Fruit fly (Drosophila melanogaster) whole organism, embryonic: Measurements from ENCODE around the gene CG5644.
A peak's percentile ranks its signal among the peaks of the same experiment; 100 is the strongest.

Experiments used
- Antp ChIP-seq: fragments of 200-800 bp; sonication (Bioruptor generic); optimal IDR thresholded peaks from 3 replicates; lab custom pipeline; 2016; ENCODE audit warnings: missing biosample characterization, missing genetic modification characterization
- Asciz ChIP-seq: fragments of 200-800 bp; sonication (Bioruptor generic); optimal IDR thresholded peaks from 2 replicates; lab custom pipeline; 2017; ENCODE audit warnings: missing biosample characterization, mild to moderate bottlenecking, missing genetic modification characterization, missing genetic modification reagents
- CG11456 ChIP-seq: fragments of 200-800 bp; sonication (Bioruptor generic); IDR thresholded peaks from 3 replicates; pipeline ENCODE4 v1.3.6; 2022; ENCODE audit warnings: missing biosample characterization, missing genetic modification characterization
- CG11560 ChIP-seq: fragments of 200-800 bp; sonication (Bioruptor generic); IDR thresholded peaks from 3 replicates; pipeline ENCODE4 v1.3.6; 2022; ENCODE audit warnings: missing biosample characterization, missing genetic modification characterization
- CG12391 ChIP-seq: fragments of 200-800 bp; sonication (Bioruptor generic); optimal IDR thresholded peaks from 3 replicates; lab custom pipeline; 2018; ENCODE audit warnings: missing biosample characterization, mild to moderate bottlenecking, missing genetic modification characterization, moderate library complexity
- CG12942 ChIP-seq: fragments of 200-800 bp; sonication (Bioruptor generic); optimal IDR thresholded peaks from 3 replicates; lab custom pipeline; 2016; ENCODE audit warnings: missing biosample characterization, missing genetic modification characterization
- CG13296 ChIP-seq: fragments of 200-800 bp; sonication (Bioruptor generic); optimal IDR thresholded peaks from 3 replicates; lab custom pipeline; 2018; ENCODE audit warnings: missing biosample characterization, mild to moderate bottlenecking, missing genetic modification characterization
- CG13624 ChIP-seq: fragments of 200-800 bp; sonication (Bioruptor generic); optimal IDR thresholded peaks from 2 replicates; lab custom pipeline; 2016; ENCODE audit warnings: missing biosample characterization, missing genetic modification characterization
- CG15011 ChIP-seq: fragments of 200-800 bp; sonication (Bioruptor generic); optimal IDR thresholded peaks from 3 replicates; lab custom pipeline; 2018; ENCODE audit warnings: missing biosample characterization, mild to moderate bottlenecking, missing genetic modification characterization
- CG17568 ChIP-seq: fragments of 200-800 bp; sonication (Bioruptor generic); optimal IDR thresholded peaks from 2 replicates; lab custom pipeline; 2018; ENCODE audit warnings: missing biosample characterization, mild to moderate bottlenecking, missing genetic modification characterization, moderate library complexity
- CG17802 ChIP-seq: fragments of 200-800 bp; sonication (Bioruptor generic); optimal IDR thresholded peaks from 2 replicates; lab custom pipeline; 2018; ENCODE audit warnings: missing biosample characterization, mild to moderate bottlenecking, missing genetic modification characterization, moderate library complexity
- CG30431 ChIP-seq: fragments of 200-800 bp; sonication (Bioruptor generic); optimal IDR thresholded peaks from 2 replicates; lab custom pipeline; 2017; ENCODE audit warnings: missing biosample characterization, missing genetic modification characterization
- CG31388 ChIP-seq: fragments of 200-800 bp; sonication (Bioruptor generic); optimal IDR thresholded peaks from 2 replicates; lab custom pipeline; 2016; ENCODE audit warnings: missing biosample characterization, missing genetic modification characterization
- CG4707 ChIP-seq: fragments of 200-800 bp; sonication (Bioruptor generic); optimal IDR thresholded peaks from 2 replicates; lab custom pipeline; 2018; ENCODE audit warnings: missing biosample characterization, mild to moderate bottlenecking, missing genetic modification characterization, moderate library complexity
- CG4730 ChIP-seq: fragments of 200-800 bp; sonication (Bioruptor generic); IDR thresholded peaks from 2 replicates; pipeline ENCODE4 v1.3.6; 2022; ENCODE audit warnings: missing biosample characterization, missing genetic modification characterization
- CG6854 ChIP-seq: fragments of 200-800 bp; sonication (Bioruptor generic); optimal IDR thresholded peaks from 3 replicates; lab custom pipeline; 2017; ENCODE audit warnings: missing biosample characterization, mild to moderate bottlenecking, missing genetic modification characterization
- CG7271 ChIP-seq: fragments of 200-800 bp; sonication (Bioruptor generic); optimal IDR thresholded peaks from 2 replicates; lab custom pipeline; 2018; ENCODE audit warnings: missing biosample characterization, mild to moderate bottlenecking, missing genetic modification characterization, moderate library complexity
- CG7372 ChIP-seq: fragments of 200-800 bp; sonication (Bioruptor generic); IDR thresholded peaks from 2 replicates; pipeline ENCODE4 v1.3.6; 2022; ENCODE audit warnings: missing biosample characterization, missing genetic modification characterization
- CG7745 ChIP-seq: fragments of 200-800 bp; sonication (Bioruptor generic); optimal IDR thresholded peaks from 2 replicates; lab custom pipeline; 2018; ENCODE audit warnings: missing biosample characterization, mild to moderate bottlenecking, missing genetic modification characterization, moderate library complexity
- CG9609 ChIP-seq: fragments of 200-800 bp; sonication (Bioruptor generic); optimal IDR thresholded peaks from 3 replicates; lab custom pipeline; 2016; ENCODE audit warnings: missing biosample characterization, missing genetic modification characterization
- D19A ChIP-seq: fragments of 200-800 bp; optimal IDR thresholded peaks from 3 replicates; lab custom pipeline; 2019; ENCODE audit warnings: missing biosample characterization, mild to moderate bottlenecking, missing genetic modification characterization, moderate library complexity
- Dip2 ChIP-seq: fragments of 200-800 bp; sonication (Bioruptor generic); IDR thresholded peaks from 2 replicates; pipeline ENCODE4 v1.3.6; 2022; ENCODE audit warnings: missing biosample characterization, missing genetic modification characterization
- ERR ChIP-seq: fragments of 200-800 bp; sonication (Bioruptor generic); optimal IDR thresholded peaks from 2 replicates; lab custom pipeline; 2016; ENCODE audit warnings: missing biosample characterization, missing genetic modification characterization
- Hr78 ChIP-seq, 2 experiments: fragments of 200-800 bp in 1 of 2; fragments of >200 bp in 1 of 2; sonication (Bioruptor generic) in 1 of 2; optimal IDR thresholded peaks; 2 replicates each; lab custom pipeline; 2017 to 2019; ENCODE audit warnings: missing biosample characterization in 2 of 2, missing genetic modification characterization in 2 of 2, mild to moderate bottlenecking in 1 of 2, moderate library complexity in 1 of 2
- Kr ChIP-seq: fragments of 200-800 bp; sonication (Bioruptor generic); optimal IDR thresholded peaks from 2 replicates; lab custom pipeline; 2017; ENCODE audit warnings: missing biosample characterization, mild to moderate bottlenecking, missing genetic modification characterization
- Mes4 ChIP-seq: fragments of 200-800 bp; sonication (Bioruptor generic); optimal IDR thresholded peaks from 2 replicates; lab custom pipeline; 2016; ENCODE audit warnings: missing biosample characterization, missing genetic modification characterization
- NC2β ChIP-seq: fragments of 200-800 bp; sonication (Bioruptor generic); optimal IDR thresholded peaks from 2 replicates; lab custom pipeline; 2016; ENCODE audit warnings: missing biosample characterization, missing genetic modification characterization
- NK7.1 ChIP-seq: fragments of 200-800 bp; sonication (Bioruptor generic); optimal IDR thresholded peaks from 3 replicates; lab custom pipeline; 2016; ENCODE audit warnings: missing biosample characterization, missing genetic modification characterization
- Nf-YA ChIP-seq: fragments of 200-800 bp; sonication (Bioruptor generic); IDR thresholded peaks from 2 replicates; pipeline ENCODE4 v1.3.6; 2022; ENCODE audit warnings: missing biosample characterization, missing genetic modification characterization
- Pdp1 ChIP-seq, 2 experiments: fragments of 200-800 bp; sonication (Bioruptor generic); optimal IDR thresholded peaks; 3 replicates each; lab custom pipeline; 2016; ENCODE audit warnings: missing biosample characterization in 2 of 2, missing genetic modification characterization in 2 of 2, mild to moderate bottlenecking in 1 of 2, moderate library complexity in 1 of 2
- Sry-β ChIP-seq: fragments of 200-800 bp; sonication (Bioruptor generic); optimal IDR thresholded peaks from 2 replicates; lab custom pipeline; 2018; ENCODE audit warnings: missing biosample characterization, mild to moderate bottlenecking, missing genetic modification characterization, moderate library complexity
- TFAM ChIP-seq: fragments of 200-800 bp; sonication (Bioruptor generic); optimal IDR thresholded peaks from 2 replicates; lab custom pipeline; 2017; ENCODE audit warnings: missing biosample characterization, missing genetic modification characterization, inconsistent platforms
- az2 ChIP-seq: fragments of 200-800 bp; sonication (Bioruptor generic); optimal IDR thresholded peaks from 3 replicates; lab custom pipeline; 2016; ENCODE audit warnings: missing biosample characterization, missing genetic modification characterization
- cad ChIP-seq: fragments of >200 bp; optimal IDR thresholded peaks from 2 replicates; lab custom pipeline; 2017; ENCODE audit warnings: missing biosample characterization, missing genetic modification characterization
- dmrt11E ChIP-seq: fragments of 200-800 bp; sonication (Bioruptor generic); optimal IDR thresholded peaks from 3 replicates; lab custom pipeline; 2018; ENCODE audit warnings: missing biosample characterization, mild to moderate bottlenecking, missing genetic modification characterization, moderate library complexity
- dpn ChIP-seq, 2 experiments: fragments of 200-800 bp; sonication (Bioruptor generic); optimal IDR thresholded peaks; 3 replicates each; lab custom pipeline; 2016; ENCODE audit warnings: missing biosample characterization in 2 of 2, missing genetic modification characterization in 2 of 2
- hbn ChIP-seq: fragments of 200-800 bp; sonication (Bioruptor generic); IDR thresholded peaks from 2 replicates; pipeline ENCODE4 v1.3.6; 2022; ENCODE audit warnings: missing biosample characterization, missing genetic modification characterization; ENCODE audit not compliant: partially characterized antibody
- kay ChIP-seq: fragments of 200-800 bp; sonication (Bioruptor generic); optimal IDR thresholded peaks from 2 replicates; lab custom pipeline; 2016; ENCODE audit warnings: missing biosample characterization, missing genetic modification characterization
- mld ChIP-seq: fragments of 200-800 bp; sonication (Bioruptor generic); IDR thresholded peaks from 3 replicates; pipeline ENCODE4 v1.3.6; 2022; ENCODE audit warnings: missing biosample characterization, missing genetic modification characterization; ENCODE audit not compliant: partially characterized antibody
- onecut ChIP-seq: fragments of 200-800 bp; sonication (Bioruptor generic); IDR thresholded peaks from 2 replicates; pipeline ENCODE4 v1.3.6; 2022; ENCODE audit warnings: missing biosample characterization, missing genetic modification characterization
- otp ChIP-seq: fragments of 200-800 bp; sonication (Bioruptor generic); IDR thresholded peaks from 3 replicates; pipeline ENCODE4, ENCODE4 v1.3.6; 2022; ENCODE audit warnings: missing biosample characterization, missing genetic modification characterization
- pita ChIP-seq: fragments of 200-800 bp; sonication (Bioruptor generic); optimal IDR thresholded peaks from 2 replicates; lab custom pipeline; 2017; ENCODE audit warnings: missing biosample characterization, mild to moderate bottlenecking, missing genetic modification characterization
- sens-2 ChIP-seq: fragments of 200-800 bp; sonication (Bioruptor generic); IDR thresholded peaks from 2 replicates; pipeline ENCODE4 v1.3.6; 2022; ENCODE audit warnings: missing biosample characterization, missing genetic modification characterization
- sima ChIP-seq: fragments of 200-800 bp; sonication (Bioruptor generic); optimal IDR thresholded peaks from 2 replicates; lab custom pipeline; 2016; ENCODE audit warnings: missing biosample characterization, missing genetic modification characterization
- so ChIP-seq: fragments of 200-800 bp; sonication (Bioruptor generic); IDR thresholded peaks from 3 replicates; pipeline ENCODE4 v1.3.6; 2022; ENCODE audit warnings: missing biosample characterization, missing genetic modification characterization
- sqz ChIP-seq: fragments of 200-800 bp; sonication (Bioruptor generic); optimal IDR thresholded peaks from 3 replicates; lab custom pipeline; 2018; ENCODE audit warnings: missing biosample characterization, mild to moderate bottlenecking, missing genetic modification characterization
- sr ChIP-seq: fragments of 200-800 bp; sonication (Bioruptor generic); IDR thresholded peaks from 3 replicates; pipeline ENCODE4 v1.3.6; 2022; ENCODE audit warnings: missing biosample characterization, missing genetic modification characterization
- ssp ChIP-seq: fragments of 200-800 bp; sonication (Bioruptor generic); IDR thresholded peaks from 2 replicates; pipeline ENCODE4 v1.3.6; 2022; ENCODE audit warnings: missing biosample characterization, missing genetic modification characterization
- sug ChIP-seq: fragments of 200-800 bp; optimal IDR thresholded peaks from 2 replicates; lab custom pipeline; 2019; ENCODE audit warnings: missing biosample characterization, mild to moderate bottlenecking, missing genetic modification characterization, moderate library complexity
- tio ChIP-seq: fragments of 200-800 bp; sonication (Bioruptor generic); optimal IDR thresholded peaks from 2 replicates; lab custom pipeline; 2017; ENCODE audit warnings: missing biosample characterization, missing genetic modification characterization, inconsistent platforms

Gene CG5644

dm6 chr3L:8996173-8996767, 16.6 kb upstream of the CG5644 start (continued):
- TF ChIP-seq CG9609 (GFP tag; lab: Kevin White, UChicago): peak; percentile 24
- no peak for TF ChIP-seq CG7271 (tag; lab: Kevin White, UChicago)
- TF ChIP-seq CG12942 (GFP tag; lab: Kevin White, UChicago): peak; percentile 41
- peak; percentile 20 for TF ChIP-seq Antp
- no peak for TF ChIP-seq Kr (GFP tag; lab: Kevin White, UChicago)
- TF ChIP-seq onecut: no peak
- TF ChIP-seq Nf-YA (GFP tag; lab: Robert Waterston, UW): 0 out of 2 replicates have a peak, but pooled peaks have one; percentile 24
- TF ChIP-seq sqz: no peak
- TF ChIP-seq Dip2 (GFP tag; lab: Robert Waterston, UW): no peak
- no peak for TF ChIP-seq sr
- TF ChIP-seq sima (GFP tag; lab: Kevin White, UChicago): no peak
- TF ChIP-seq CG11456 (GFP tag; lab: Robert Waterston, UW): peak; percentile 67; the same call in 2 of the 3 replicates
- peak; percentile 79 for TF ChIP-seq az2 (GFP tag; lab: Kevin White, UChicago)
- TF ChIP-seq dmrt11E (tag; lab: Kevin White, UChicago): peak; percentile 61
- TF ChIP-seq so (GFP tag; lab: Robert Waterston, UW): peak; percentile 65; the same call in 2 of the 3 replicates
- 0 out of 2 replicates have a peak, but pooled peaks have one; percentile 39 for TF ChIP-seq ssp (GFP tag; lab: Robert Waterston, UW)
- no peak for TF ChIP-seq CG17568 (GFP tag; lab: Kevin White, UChicago)
- peak; percentile 31 for TF ChIP-seq CG31388 (GFP tag; lab: Kevin White, UChicago)
- no peak for TF ChIP-seq CG4730
- no peak for TF ChIP-seq CG7745
- TF ChIP-seq dpn (GFP tag; optimal IDR thresholded peaks at IDR 0.05; lab: Kevin White, UChicago): peak; percentile 37 to 71
- TF ChIP-seq ERR (GFP tag; lab: Kevin White, UChicago): no peak
- TF ChIP-seq Pdp1 (GFP tag; optimal IDR thresholded peaks at IDR 0.05; lab: Kevin White, UChicago): peak; percentile 22 to 70
- TF ChIP-seq NK7.1: no peak
- peak; percentile 11 for TF ChIP-seq CG15011 (GFP tag; lab: Kevin White, UChicago)
- no peak for TF ChIP-seq cad (GFP tag; lab: Kevin White, UChicago)
- no peak for TF ChIP-seq tio (GFP tag; lab: Kevin White, UChicago)
- no peak for TF ChIP-seq sens-2
- TF ChIP-seq CG30431 (GFP tag; lab: Kevin White, UChicago): peak; percentile 38
- no peak for TF ChIP-seq hbn (GFP tag; lab: Robert Waterston, UW)
- TF ChIP-seq CG11560: no peak
- 0 out of 3 replicates have a peak, but pooled peaks have one; percentile 57 for TF ChIP-seq otp (GFP tag; lab: Robert Waterston, UW)
- TF ChIP-seq Sry-β (GFP tag; lab: Kevin White, UChicago): no peak
- no peak for TF ChIP-seq CG13296 (GFP tag; lab: Kevin White, UChicago)
- TF ChIP-seq CG12391 (tag; lab: Kevin White, UChicago): peak; percentile 75
- TF ChIP-seq TFAM: no peak
- TF ChIP-seq CG7372 (GFP tag; lab: Robert Waterston, UW): 0 out of 2 replicates have a peak, but pooled peaks have one; percentile 11
- TF ChIP-seq CG17802 (tag; lab: Kevin White, UChicago): no peak
- peak; percentile 61 for TF ChIP-seq Asciz (GFP tag; lab: Kevin White, UChicago)
- no peak for TF ChIP-seq CG6854 (GFP tag; lab: Kevin White, UChicago)
- TF ChIP-seq CG13624 (GFP tag; lab: Kevin White, UChicago): peak; percentile 19
- no peak for TF ChIP-seq sug
- no peak for TF ChIP-seq kay (GFP tag; lab: Kevin White, UChicago)
- TF ChIP-seq Hr78 (GFP tag; optimal IDR thresholded peaks at IDR 0.05; lab: Kevin White, UChicago): no peak
- no peak for TF ChIP-seq Mes4 (GFP tag; lab: Kevin White, UChicago)
- TF ChIP-seq CG4707 (GFP tag; lab: Kevin White, UChicago): peak; percentile 51
- peak; percentile 50 for TF ChIP-seq D19A (tag; lab: Kevin White, UChicago)
- TF ChIP-seq mld (GFP tag; lab: Robert Waterston, UW): no peak
- TF ChIP-seq NC2β (GFP tag; lab: Kevin White, UChicago): peak; percentile 11
- no peak for TF ChIP-seq pita (GFP tag; lab: Kevin White, UChicago)
